Fruit fly (Drosophila melanogaster) whole organism, pupa: ENCODE measurements around the gene ple.

Source experiments
- CG10348 ChIP-seq: fragments of 200-800 bp; sonication (Bioruptor generic); IDR thresholded peaks from 2 replicates; pipeline ENCODE4 v1.3.6; 2022; ENCODE audit warnings: missing biosample characterization, missing genetic modification characterization
- CG12605 ChIP-seq: fragments of 200-800 bp; sonication (Bioruptor generic); IDR thresholded peaks from 2 replicates; pipeline ENCODE4 v1.3.6; 2022; ENCODE audit warnings: missing biosample characterization, missing genetic modification characterization
- CG13204 ChIP-seq: fragments of 200-800 bp; sonication (Bioruptor generic); optimal IDR thresholded peaks from 2 replicates; lab custom pipeline; 2018; ENCODE audit warnings: missing biosample characterization, mild to moderate bottlenecking, missing genetic modification characterization, moderate library complexity
- CG14655 ChIP-seq: fragments of 200-800 bp; sonication (Bioruptor generic); optimal IDR thresholded peaks from 3 replicates; lab custom pipeline; 2017; ENCODE audit warnings: mild to moderate bottlenecking, missing biosample characterization, missing genetic modification reagents, missing genetic modification characterization
- CG15710 ChIP-seq: fragments of 200-800 bp; sonication (Bioruptor generic); optimal IDR thresholded peaks from 2 replicates; lab custom pipeline; 2018; ENCODE audit warnings: missing biosample characterization, mild to moderate bottlenecking, missing genetic modification characterization, moderate library complexity
- CG17806 ChIP-seq: fragments of 200-800 bp; sonication (Bioruptor generic); optimal IDR thresholded peaks from 2 replicates; lab custom pipeline; 2018; ENCODE audit warnings: missing biosample characterization, mild to moderate bottlenecking, missing genetic modification characterization, moderate library complexity
- CG32121 ChIP-seq: fragments of 200-800 bp; sonication (Bioruptor generic); IDR thresholded peaks from 2 replicates; pipeline ENCODE4 v1.3.6; 2022; ENCODE audit warnings: missing biosample characterization, missing genetic modification characterization
- CG34367 ChIP-seq: fragments of 200-800 bp; sonication (Bioruptor generic); optimal IDR thresholded peaks from 2 replicates; lab custom pipeline; 2018; ENCODE audit warnings: missing biosample characterization, mild to moderate bottlenecking, missing genetic modification characterization
- CG4496 ChIP-seq: fragments of 200-800 bp; sonication (Bioruptor generic); IDR thresholded peaks from 3 replicates; pipeline ENCODE4 v1.3.6; 2022; ENCODE audit warnings: missing biosample characterization, missing genetic modification characterization
- CG8159 ChIP-seq: fragments of 200-800 bp; sonication (Bioruptor generic); optimal IDR thresholded peaks from 3 replicates; lab custom pipeline; 2018; ENCODE audit warnings: missing biosample characterization, mild to moderate bottlenecking, missing genetic modification characterization, moderate library complexity
- CG8301 ChIP-seq: fragments of 200-800 bp; sonication (Bioruptor generic); optimal IDR thresholded peaks from 2 replicates; lab custom pipeline; 2018; ENCODE audit warnings: missing biosample characterization, mild to moderate bottlenecking, missing genetic modification characterization
- CG9948 ChIP-seq: fragments of 200-800 bp; sonication (Bioruptor generic); optimal IDR thresholded peaks from 2 replicates; lab custom pipeline; 2018; ENCODE audit warnings: missing biosample characterization, mild to moderate bottlenecking, missing genetic modification characterization, moderate library complexity
- D1 ChIP-seq: fragments of 200-800 bp; sonication (Bioruptor generic); optimal IDR thresholded peaks from 2 replicates; lab custom pipeline; 2018; ENCODE audit warnings: missing biosample characterization, mild to moderate bottlenecking, missing genetic modification characterization, moderate library complexity
- EcR ChIP-seq: fragments of 200-800 bp; sonication (Bioruptor generic); optimal IDR thresholded peaks from 3 replicates; lab custom pipeline; 2019; ENCODE audit warnings: missing biosample characterization, missing genetic modification characterization, mild to moderate bottlenecking, moderate library complexity, missing genetic modification reagents
- Ets98B ChIP-seq: fragments of 200-800 bp; sonication (Bioruptor generic); IDR thresholded peaks from 2 replicates; pipeline ENCODE4 v1.3.6; 2022; ENCODE audit warnings: missing biosample characterization, missing genetic modification characterization
- Pif1A ChIP-seq: fragments of 200-800 bp; sonication (Bioruptor generic); optimal IDR thresholded peaks from 3 replicates; lab custom pipeline; 2016; ENCODE audit warnings: missing biosample characterization, missing genetic modification characterization
- Pif1B ChIP-seq: fragments of 200-800 bp; sonication (Bioruptor generic); optimal IDR thresholded peaks from 3 replicates; lab custom pipeline; 2016; ENCODE audit warnings: missing biosample characterization, missing genetic modification characterization
- Snoo ChIP-seq: fragments of 200-800 bp; sonication (Bioruptor generic); optimal IDR thresholded peaks from 3 replicates; lab custom pipeline; 2017; ENCODE audit warnings: missing biosample characterization, mild to moderate bottlenecking, missing genetic modification characterization, inconsistent platforms
- fd96Ca ChIP-seq: fragments of 200-800 bp; sonication (Bioruptor generic); IDR thresholded peaks from 3 replicates; pipeline ENCODE4 v1.3.6; 2022; ENCODE audit warnings: missing biosample characterization, missing genetic modification characterization
- gl ChIP-seq: fragments of 200-800 bp; sonication (Bioruptor generic); optimal IDR thresholded peaks from 2 replicates; lab custom pipeline; 2018; ENCODE audit warnings: missing biosample characterization, mild to moderate bottlenecking, missing genetic modification characterization
- rn ChIP-seq: fragments of 200-800 bp; sonication (Bioruptor generic); IDR thresholded peaks from 2 replicates; pipeline ENCODE4 v1.3.6; 2022; ENCODE audit warnings: missing biosample characterization, missing genetic modification characterization

ple gene

dm6 chr3L:6719392-6719889 lies at the start of gene ple:
TSS of gene ple (minus strand) at chr3L:6719525.
- TF ChIP-seq CG10348 (GFP tag; lab: Robert Waterston, UW) (no peak), Ets98B (no peak), EcR (GFP tag; lab: Kevin White, UChicago) (peak; percentile 77), CG13204 (GFP tag; lab: Kevin White, UChicago) (peak; percentile 19), CG32121 (GFP tag; lab: Robert Waterston, UW) (0 out of 2 replicates have a peak, but pooled peaks have one; percentile 20), CG4496 (GFP tag; lab: Robert Waterston, UW) (0 out of 3 replicates have a peak, but pooled peaks have one; percentile 48), CG14655 (GFP tag; lab: Kevin White, UChicago) (no peak)

- TF ChIP-seq CG14655 (GFP tag; lab: Kevin White, UChicago) (no peak), Pif1B (GFP tag; lab: Kevin White, UChicago) (no peak), CG8159 (tag; lab: Kevin White, UChicago) (no peak), CG32121 (GFP tag; lab: Robert Waterston, UW) (no peak), fd96Ca (GFP tag; lab: Robert Waterston, UW) (no peak), CG4496 (GFP tag; lab: Robert Waterston, UW) (no peak), CG8301 (tag; lab: Kevin White, UChicago) (no peak), CG15710 (tag; lab: Kevin White, UChicago) (no peak), CG34367 (tag; lab: Kevin White, UChicago) (no peak), EcR (GFP tag; lab: Kevin White, UChicago) (no peak), CG9948 (no peak), Snoo (tag; lab: Kevin White, UChicago) (no peak), CG13204 (GFP tag; lab: Kevin White, UChicago) (no peak)
Observed at dm6 chr3L:6767153-6767552, 47.8 kb upstream of the ple start.

DNA sequence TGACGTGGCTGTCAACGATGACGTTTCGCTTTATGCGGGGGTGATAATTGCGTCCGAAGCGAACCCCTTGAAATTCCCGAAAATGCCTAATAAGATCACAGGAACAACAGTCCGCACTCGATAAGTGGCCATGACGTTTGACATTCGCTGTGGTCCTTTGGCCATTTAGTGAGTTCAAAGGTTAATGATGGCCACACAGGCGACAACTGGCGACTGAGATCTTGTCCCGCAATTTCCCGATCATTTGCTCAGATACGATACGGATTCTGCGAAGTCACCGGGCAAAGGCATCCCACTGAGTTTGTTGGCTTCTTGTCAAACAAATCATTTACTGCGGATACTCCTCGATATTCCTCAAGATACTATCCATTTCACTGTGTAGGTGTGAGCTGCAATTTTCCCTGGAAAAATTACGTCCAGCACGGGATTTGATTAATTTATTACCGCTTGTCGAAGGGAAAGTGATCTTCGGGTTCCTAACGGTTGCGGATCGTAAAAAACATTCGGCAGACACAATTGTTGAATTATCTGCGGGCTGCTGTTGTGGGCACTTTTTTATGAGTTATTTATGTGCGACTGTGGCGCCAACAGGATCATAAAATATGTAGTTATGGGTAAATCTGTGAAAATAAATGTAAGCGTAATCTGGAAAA lies 45.3 kb upstream of the ple start:
- TF ChIP-seq CG8159 (tag; lab: Kevin White, UChicago): no peak
- TF ChIP-seq CG32121 (GFP tag; lab: Robert Waterston, UW): no peak
- no peak for TF ChIP-seq CG10348 (GFP tag; lab: Robert Waterston, UW)
- no peak for TF ChIP-seq rn (GFP tag; lab: Robert Waterston, UW)
- TF ChIP-seq CG17806: no peak
- TF ChIP-seq fd96Ca (GFP tag; lab: Robert Waterston, UW): no peak
- TF ChIP-seq CG9948: no peak
- TF ChIP-seq CG15710 (tag; lab: Kevin White, UChicago): no peak
- no peak for TF ChIP-seq CG13204 (GFP tag; lab: Kevin White, UChicago)
- TF ChIP-seq CG12605 (GFP tag; lab: Robert Waterston, UW): no peak
- TF ChIP-seq Pif1A (GFP tag; lab: Kevin White, UChicago): no peak
- no peak for TF ChIP-seq EcR (GFP tag; lab: Kevin White, UChicago)
- TF ChIP-seq D1 (tag; lab: Kevin White, UChicago): no peak

DNA sequence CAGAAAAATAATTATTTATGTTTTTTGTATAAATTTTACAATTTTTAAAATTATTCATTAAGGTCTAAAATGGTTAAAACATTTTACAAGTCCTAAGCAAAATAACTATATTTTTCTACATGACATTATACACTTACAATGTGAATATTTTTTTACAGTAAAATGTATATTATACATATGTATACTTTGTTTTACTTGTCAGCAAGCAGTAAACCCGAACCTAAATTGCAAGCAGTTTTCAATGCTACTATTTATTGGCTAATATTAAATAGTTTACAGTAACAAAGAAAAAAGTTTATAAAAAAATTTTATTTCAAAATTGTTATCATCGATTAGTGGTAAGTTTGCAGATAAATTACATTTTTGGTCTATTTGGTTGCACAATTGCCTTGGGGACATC lies 44.5 kb upstream of the ple start:
- TF ChIP-seq gl (tag; lab: Kevin White, UChicago) (no peak), Pif1B (GFP tag; lab: Kevin White, UChicago) (no peak)
- TF ChIP-seq, all 21 proteins: peak for 0

DNA sequence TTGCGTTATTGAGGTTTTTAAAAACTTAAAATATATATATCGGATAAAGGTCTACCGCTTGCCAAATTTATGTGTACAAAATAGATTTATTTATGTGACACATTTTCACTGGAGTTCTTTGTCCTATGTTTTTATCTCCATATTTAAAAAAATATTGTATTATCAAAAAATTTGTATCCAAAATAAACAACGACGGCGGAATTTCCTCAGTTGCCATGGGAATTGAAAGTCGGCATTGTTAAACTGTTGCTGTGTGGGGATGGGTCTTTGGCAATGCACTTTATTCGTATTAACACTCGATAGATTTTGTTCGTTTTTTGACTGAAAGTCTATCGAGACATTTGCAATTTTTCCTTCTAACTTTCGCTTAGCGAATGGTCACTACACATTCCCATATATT lies 43.8 kb upstream of the ple start, which contains the start of gene Rsph3:
Gene Rsph3 (minus strand): TSS at position 101 of the 400 bp plus-strand sequence.
- TF ChIP-seq Snoo (tag; lab: Kevin White, UChicago) (no peak), Pif1A (GFP tag; lab: Kevin White, UChicago) (no peak), CG8159 (tag; lab: Kevin White, UChicago) (no peak), CG10348 (GFP tag; lab: Robert Waterston, UW) (no peak), gl (tag; lab: Kevin White, UChicago) (no peak), CG8301 (tag; lab: Kevin White, UChicago) (no peak), CG15710 (tag; lab: Kevin White, UChicago) (no peak), CG12605 (GFP tag; lab: Robert Waterston, UW) (no peak), CG13204 (GFP tag; lab: Kevin White, UChicago) (no peak), rn (GFP tag; lab: Robert Waterston, UW) (no peak), CG32121 (GFP tag; lab: Robert Waterston, UW) (no peak), CG34367 (tag; lab: Kevin White, UChicago) (no peak), CG4496 (GFP tag; lab: Robert Waterston, UW) (no peak), CG9948 (no peak), Pif1B (GFP tag; lab: Kevin White, UChicago) (no peak)
- TF ChIP-seq, all 21 proteins: peak for 0

DNA sequence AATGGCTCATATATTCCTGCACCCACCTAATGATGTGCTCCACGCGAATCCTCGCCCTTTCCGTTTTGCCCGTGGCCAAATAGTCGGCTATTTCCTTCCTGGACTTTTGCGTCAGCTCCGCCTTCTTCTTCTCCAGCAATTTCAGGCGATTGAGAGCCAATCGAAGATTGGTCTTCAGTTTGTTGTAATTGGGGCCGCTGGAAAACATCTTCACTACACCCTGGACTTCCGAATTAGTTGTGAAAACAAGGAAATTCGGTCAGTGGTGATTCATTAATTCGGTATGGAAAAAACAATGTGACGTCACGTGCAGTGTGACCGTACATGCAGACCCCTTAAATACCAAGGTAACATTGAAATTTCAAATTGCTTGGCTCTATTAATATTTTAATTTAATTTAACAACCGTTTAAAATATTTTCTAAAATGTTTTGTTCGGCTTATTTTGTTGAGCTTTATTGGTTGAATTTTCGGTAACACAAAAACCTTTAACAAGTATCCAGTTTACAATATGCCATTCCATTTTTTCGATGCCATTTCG lies 36.9 kb upstream of the ple start, which contains the start of gene Ist1:
Gene Ist1 (minus strand): TSS at position 301 of the 540 bp plus-strand sequence.
- TF ChIP-seq gl (tag; lab: Kevin White, UChicago) (no peak), Pif1B (GFP tag; lab: Kevin White, UChicago) (no peak), CG8159 (tag; lab: Kevin White, UChicago) (no peak), CG14655 (GFP tag; lab: Kevin White, UChicago) (no peak), CG9948 (no peak), CG13204 (GFP tag; lab: Kevin White, UChicago) (no peak), fd96Ca (GFP tag; lab: Robert Waterston, UW) (no peak)
